Worm (Caenorhabditis elegans): ENCODE measurements around the gene F41E6.5.
"Not testable (repeated sequence)": the region's sequence is repeated elsewhere in the genome, so short reads cannot be mapped to it uniquely, and the experiment has no call there.

Gene F41E6.5

ce11 chrV:8603272-8603671 is at the start of gene F41E6.5:
TSS of gene F41E6.5 (plus strand) at chrV:8603480.
- TF ChIP-seq ztf-23 (GFP tag; IDR thresholded peaks at IDR 0.05) (no peak), T22C8.4 (GFP tag; IDR thresholded peaks at IDR 0.05) (no peak), tab-1 (GFP tag; IDR thresholded peaks at IDR 0.05) (no peak), cog-1 (tag; optimal IDR thresholded peaks at IDR 0.05) (no peak), med-1 (GFP tag; optimal IDR thresholded peaks at IDR 0.05; ENCODE audit: insufficient read depth) (no peak), ref-1 (GFP tag; conservative IDR thresholded peaks at IDR 0.05) (no peak), klf-2 (GFP tag; conservative IDR thresholded peaks at IDR 0.05) (no peak), ztf-29 (GFP tag; IDR thresholded peaks at IDR 0.05) (no peak), flt-1 (GFP tag; IDR thresholded peaks at IDR 0.05) (no peak)

DNA sequence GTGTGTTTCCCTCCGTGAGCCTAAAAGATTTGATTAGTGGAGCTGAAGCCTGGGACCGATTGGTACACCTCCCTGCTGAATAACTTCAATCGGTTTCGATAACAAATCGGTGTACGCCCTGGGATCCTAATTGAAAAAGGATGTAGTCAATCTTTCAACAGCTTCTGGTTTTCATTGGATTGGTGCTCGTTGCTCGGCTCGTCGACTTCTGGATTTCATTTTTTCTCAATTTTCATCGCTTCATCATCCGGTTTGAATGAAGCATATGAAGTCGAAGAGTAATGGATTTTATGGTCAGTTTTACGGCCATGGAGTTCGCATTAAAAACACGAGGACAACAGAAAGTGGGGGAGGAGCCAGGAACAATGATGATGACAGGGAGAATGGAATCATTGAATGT is 47.3 kb upstream of the F41E6.5 start:
- TF ChIP-seq T22C8.4 (GFP tag; IDR thresholded peaks at IDR 0.05) (no peak), flt-1 (GFP tag; IDR thresholded peaks at IDR 0.05) (no peak), tab-1 (GFP tag; IDR thresholded peaks at IDR 0.05) (no peak), ztf-29 (GFP tag; IDR thresholded peaks at IDR 0.05) (no peak), klf-2 (GFP tag; conservative IDR thresholded peaks at IDR 0.05) (no peak), cog-1 (tag; optimal IDR thresholded peaks at IDR 0.05) (no peak), ztf-23 (GFP tag; IDR thresholded peaks at IDR 0.05) (no peak), ref-1 (GFP tag; conservative IDR thresholded peaks at IDR 0.05) (no peak), med-1 (GFP tag; optimal IDR thresholded peaks at IDR 0.05; ENCODE audit: insufficient read depth) (no peak)

DNA sequence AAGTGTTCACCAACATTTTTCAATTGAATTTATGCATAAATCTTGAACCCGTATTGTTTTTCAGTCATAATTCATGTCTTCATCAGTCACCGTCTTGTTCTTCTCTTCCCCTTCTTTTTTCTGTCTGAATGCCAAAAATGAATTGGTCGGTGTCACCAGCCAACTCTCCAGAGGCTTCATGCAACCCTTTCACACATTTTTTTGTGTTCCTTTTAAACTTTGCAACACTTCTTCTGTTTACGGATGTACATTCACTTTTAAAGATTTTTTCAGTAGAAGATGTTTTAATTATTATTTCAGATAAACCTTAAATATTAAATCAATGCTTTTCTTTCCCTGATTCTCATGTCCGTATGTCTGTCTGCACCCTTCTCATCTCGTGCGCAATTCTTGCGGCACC is 42.4 kb upstream of the F41E6.5 start, which contains the start of gene acr-16:
TSS of gene acr-16 (plus strand) at position 301 of the 400 bp plus-strand sequence.
- TF ChIP-seq ztf-29 (GFP tag; IDR thresholded peaks at IDR 0.05) (no peak), cog-1 (tag; optimal IDR thresholded peaks at IDR 0.05) (no peak), med-1 (GFP tag; optimal IDR thresholded peaks at IDR 0.05; ENCODE audit: insufficient read depth) (no peak), tab-1 (GFP tag; IDR thresholded peaks at IDR 0.05) (no peak), klf-2 (GFP tag; conservative IDR thresholded peaks at IDR 0.05) (no peak), ref-1 (GFP tag; conservative IDR thresholded peaks at IDR 0.05) (no peak), T22C8.4 (GFP tag; IDR thresholded peaks at IDR 0.05) (no peak), flt-1 (GFP tag; IDR thresholded peaks at IDR 0.05) (no peak), ztf-23 (GFP tag; IDR thresholded peaks at IDR 0.05) (no peak)

- TF ChIP-seq cog-1 (tag; optimal IDR thresholded peaks at IDR 0.05) (no peak), ztf-29 (GFP tag; IDR thresholded peaks at IDR 0.05) (no peak), med-1 (GFP tag; optimal IDR thresholded peaks at IDR 0.05; ENCODE audit: insufficient read depth) (no peak), klf-2 (GFP tag; conservative IDR thresholded peaks at IDR 0.05) (no peak)
Observed at ce11 chrV:8565075-8565474, 38.2 kb upstream of the F41E6.5 start, which contains the start of gene F25G6.8. TSS of gene F25G6.8 (minus strand) at chrV:8565175.

ce11 chrV:8569172-8569571 is 34.1 kb upstream of the F41E6.5 start:
- TF ChIP-seq med-1 (GFP tag; optimal IDR thresholded peaks at IDR 0.05; ENCODE audit: insufficient read depth) (no peak), flt-1 (GFP tag; IDR thresholded peaks at IDR 0.05) (no peak), ztf-23 (GFP tag; IDR thresholded peaks at IDR 0.05) (no peak), ztf-29 (GFP tag; IDR thresholded peaks at IDR 0.05) (no peak), tab-1 (GFP tag; IDR thresholded peaks at IDR 0.05) (no peak), cog-1 (tag; optimal IDR thresholded peaks at IDR 0.05) (no peak), T22C8.4 (GFP tag; IDR thresholded peaks at IDR 0.05) (no peak), ref-1 (GFP tag; conservative IDR thresholded peaks at IDR 0.05) (no peak), klf-2 (GFP tag; conservative IDR thresholded peaks at IDR 0.05) (no peak)

ce11 chrV:8569841-8570361 is 33.4 kb upstream of the F41E6.5 start, which contains the start of the genes F25G6.9 and symk-1:
TSS of gene F25G6.9 (minus strand) at chrV:8570000.
TSS of gene symk-1 (plus strand) at chrV:8570311.
- no peak for TF ChIP-seq tab-1 (GFP tag; IDR thresholded peaks at IDR 0.05)
- TF ChIP-seq flt-1 (GFP tag; IDR thresholded peaks at IDR 0.05): no peak
- no peak for TF ChIP-seq ztf-23 (GFP tag; IDR thresholded peaks at IDR 0.05)
- no peak for TF ChIP-seq ztf-29 (GFP tag; IDR thresholded peaks at IDR 0.05)
- TF ChIP-seq ref-1 (GFP tag; conservative IDR thresholded peaks at IDR 0.05): no peak
- TF ChIP-seq klf-2 (GFP tag; conservative IDR thresholded peaks at IDR 0.05): no peak
- no peak for TF ChIP-seq T22C8.4 (GFP tag; IDR thresholded peaks at IDR 0.05)
- TF ChIP-seq med-1 (GFP tag; optimal IDR thresholded peaks at IDR 0.05; ENCODE audit: insufficient read depth): no peak
- no peak for TF ChIP-seq cog-1 (tag; optimal IDR thresholded peaks at IDR 0.05)

DNA sequence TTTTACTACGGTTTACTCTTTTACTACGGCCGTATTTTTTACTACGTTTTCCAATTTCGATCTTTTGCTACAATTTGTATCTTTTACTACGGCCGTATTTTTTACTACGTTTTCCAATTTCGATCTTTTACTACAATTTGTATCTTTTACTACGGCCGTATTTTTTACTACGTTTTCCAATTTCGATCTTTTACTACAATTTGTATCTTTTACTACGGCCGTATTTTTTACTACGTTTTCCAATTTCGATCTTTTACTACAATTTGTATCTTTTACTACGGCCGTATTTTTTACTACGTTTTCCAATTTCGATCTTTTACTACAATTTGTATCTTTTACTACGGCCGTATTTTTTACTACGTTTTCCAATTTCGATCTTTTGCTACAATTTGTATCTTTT is 28.5 kb upstream of the F41E6.5 start, which contains the start of gene F25G6.1:
TSS of gene F25G6.1 (plus strand) at position 301 of the 400 bp plus-strand sequence.
- TF ChIP-seq flt-1 (GFP tag; IDR thresholded peaks at IDR 0.05); tab-1 (GFP tag; IDR thresholded peaks at IDR 0.05); klf-2 (GFP tag; conservative IDR thresholded peaks at IDR 0.05): not testable (repeated sequence)

DNA sequence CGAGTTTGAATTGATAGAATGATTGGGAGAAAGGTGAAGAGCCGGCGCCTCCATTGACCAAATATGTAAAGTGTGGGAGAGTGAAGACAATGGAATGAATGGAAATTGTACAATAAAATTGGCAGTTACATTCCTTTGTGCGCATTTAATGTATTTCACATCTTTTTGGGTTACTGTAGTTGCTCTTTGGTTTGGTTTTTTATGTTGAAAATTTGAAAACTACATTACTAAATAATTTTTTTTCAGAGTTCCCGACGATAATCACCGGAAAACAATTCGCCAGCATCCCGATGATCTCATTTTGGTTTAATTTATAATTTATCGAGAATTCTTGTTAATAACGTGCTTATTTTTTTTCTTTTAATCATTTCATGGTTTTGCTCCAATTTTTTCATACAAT is 22.3 kb upstream of the F41E6.5 start, which contains the start of gene C10B5.1:
TSS of gene C10B5.1 (plus strand) at position 301 of the 400 bp plus-strand sequence.
- TF ChIP-seq tab-1 (GFP tag; IDR thresholded peaks at IDR 0.05): no peak
- no peak for TF ChIP-seq med-1 (GFP tag; optimal IDR thresholded peaks at IDR 0.05; ENCODE audit: insufficient read depth)
- no peak for TF ChIP-seq flt-1 (GFP tag; IDR thresholded peaks at IDR 0.05)
- TF ChIP-seq klf-2 (GFP tag; conservative IDR thresholded peaks at IDR 0.05): no peak
- TF ChIP-seq T22C8.4 (GFP tag; IDR thresholded peaks at IDR 0.05): no peak
- no peak for TF ChIP-seq ztf-29 (GFP tag; IDR thresholded peaks at IDR 0.05)
- no peak for TF ChIP-seq ref-1 (GFP tag; conservative IDR thresholded peaks at IDR 0.05)
- no peak for TF ChIP-seq ztf-23 (GFP tag; IDR thresholded peaks at IDR 0.05)
- no peak for TF ChIP-seq cog-1 (tag; optimal IDR thresholded peaks at IDR 0.05)

ce11 chrV:8586472-8586871 is 16.8 kb upstream of the F41E6.5 start:
- TF ChIP-seq ztf-23 (GFP tag; IDR thresholded peaks at IDR 0.05) (no peak), T22C8.4 (GFP tag; IDR thresholded peaks at IDR 0.05) (no peak), flt-1 (GFP tag; IDR thresholded peaks at IDR 0.05) (no peak), ztf-29 (GFP tag; IDR thresholded peaks at IDR 0.05) (no peak), tab-1 (GFP tag; IDR thresholded peaks at IDR 0.05) (no peak), ref-1 (GFP tag; conservative IDR thresholded peaks at IDR 0.05) (no peak), cog-1 (tag; optimal IDR thresholded peaks at IDR 0.05) (no peak), klf-2 (GFP tag; conservative IDR thresholded peaks at IDR 0.05) (no peak), med-1 (GFP tag; optimal IDR thresholded peaks at IDR 0.05; ENCODE audit: insufficient read depth) (no peak)

ce11 chrV:8586920-8587319 is 16.4 kb upstream of the F41E6.5 start:
- TF ChIP-seq tab-1 (GFP tag; IDR thresholded peaks at IDR 0.05): no peak

All from whole organism, midembryonic.